Worm (Caenorhabditis elegans) whole organism, L1 larva: ENCODE measurements around the gene clec-173.

ENCODE experiments used
- Y116A8C.19 ChIP-seq: sonication (generic microtip); optimal IDR thresholded peaks from 2 replicates; lab custom pipeline; 2016; ENCODE audit warnings: missing compliant biosample characterization, missing genetic modification characterization, borderline replicate concordance
- alr-1 ChIP-seq: fragments of 200-800 bp; sonication (Bioruptor generic); optimal IDR thresholded peaks from 2 replicates; lab custom pipeline; 2018; ENCODE audit warnings: borderline replicate concordance, mild to moderate bottlenecking, missing genetic modification characterization, missing compliant biosample characterization
- ama-1 ChIP-seq: fragments of 150-350 bp; optimal IDR thresholded peaks from 2 replicates; lab custom pipeline; 2014
- ceh-8 ChIP-seq: fragments of 200-800 bp; sonication (Bioruptor generic); optimal IDR thresholded peaks from 2 replicates; lab custom pipeline; 2018; ENCODE audit warnings: mild to moderate bottlenecking, missing genetic modification characterization, moderate library complexity, missing compliant biosample characterization
- ceh-88 ChIP-seq: fragments of 200-800 bp; sonication (Bioruptor generic); IDR thresholded peaks from 2 replicates; pipeline ENCODE4 v1.3.6; 2022; ENCODE audit warnings: missing genetic modification characterization, missing compliant biosample characterization
- dpl-1 ChIP-seq, 3 experiments: fragments of 150-350 bp in 2 of 3; sonication (generic microtip) in 1 of 3; optimal IDR thresholded peaks; 2 replicates each; lab custom pipeline; 2014 to 2017; ENCODE audit warnings: missing biosample characterization in 3 of 3, missing genetic modification characterization in 3 of 3, missing genetic modification reagents in 3 of 3
- irx-1 ChIP-seq: sonication (generic microtip); optimal IDR thresholded peaks from 2 replicates; lab custom pipeline; 2016; ENCODE audit warnings: missing genetic modification characterization, missing compliant biosample characterization
- mep-1 ChIP-seq: fragments of 150-350 bp; optimal IDR thresholded peaks from 2 replicates; lab custom pipeline; 2014; ENCODE audit warnings: missing biosample characterization, missing genetic modification characterization
- nhr-28 ChIP-seq: fragments of 150-350 bp; optimal IDR thresholded peaks from 2 replicates; lab custom pipeline; 2014; ENCODE audit warnings: missing biosample characterization, missing genetic modification characterization
- nhr-77 ChIP-seq: fragments of 150-350 bp; optimal IDR thresholded peaks from 2 replicates; lab custom pipeline; 2014; ENCODE audit warnings: missing biosample characterization, missing genetic modification characterization
- rnt-1 ChIP-seq: sonication (generic microtip); optimal IDR thresholded peaks from 2 replicates; lab custom pipeline; 2016; ENCODE audit warnings: mild to moderate bottlenecking, missing genetic modification characterization, moderate library complexity, missing compliant biosample characterization
- unc-62 ChIP-seq: fragments of 150-350 bp; optimal IDR thresholded peaks from 2 replicates; lab custom pipeline; 2014; ENCODE audit warnings: missing biosample characterization, missing genetic modification reagents, missing genetic modification characterization
- unc-86 ChIP-seq: sonication (generic microtip); optimal IDR thresholded peaks from 2 replicates; lab custom pipeline; 2016; ENCODE audit warnings: missing genetic modification characterization, missing compliant biosample characterization
- zag-1 ChIP-seq: fragments of 150-350 bp; optimal IDR thresholded peaks from 2 replicates; lab custom pipeline; 2014; ENCODE audit warnings: missing biosample characterization, missing genetic modification characterization

DNA sequence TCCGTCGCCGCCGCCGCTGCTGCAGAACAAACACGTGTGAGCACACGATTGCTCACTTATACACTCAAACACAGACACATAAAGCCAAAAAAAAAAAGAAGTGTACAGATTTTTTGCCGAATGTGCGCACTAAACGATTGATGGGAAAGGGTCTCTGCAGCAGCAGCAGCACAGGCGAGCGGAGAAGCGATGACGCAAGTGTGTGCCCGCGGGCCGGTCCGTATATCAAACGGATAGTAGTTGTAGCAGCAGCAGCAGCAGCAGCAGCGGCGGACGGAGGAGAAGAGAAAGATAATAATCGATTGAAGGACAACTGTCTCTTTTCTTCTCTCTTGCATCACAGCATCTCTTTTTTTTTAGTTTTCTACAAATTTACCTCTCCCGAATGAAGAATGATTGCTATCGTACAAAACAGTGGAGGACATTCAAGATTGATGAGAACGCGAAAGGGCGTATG lies 34.0 kb downstream of the clec-173 start:
- no peak for TF ChIP-seq ceh-88
- peak; percentile 54 for TF ChIP-seq nhr-77 (tag; lab: Kevin White, UChicago)
- TF ChIP-seq alr-1 (tag; lab: Kevin White, UChicago), result no peak
- TF ChIP-seq ceh-8 (GFP tag; lab: Kevin White, UChicago), result no peak
- no peak for TF ChIP-seq irx-1 (tag; lab: Kevin White, UChicago)
- no peak for TF ChIP-seq unc-86
- no peak for TF ChIP-seq ama-1
- no peak for TF ChIP-seq zag-1 (tag; lab: Kevin White, UChicago)
- peak; percentile 71 for TF ChIP-seq rnt-1 (tag; lab: Kevin White, UChicago)
- peak; percentile 38 for TF ChIP-seq mep-1
- TF ChIP-seq nhr-28, result no peak
- no peak for TF ChIP-seq dpl-1 (GFP tag; optimal IDR thresholded peaks at IDR 0.05; lab: Kevin White, UChicago)
- no peak for TF ChIP-seq Y116A8C.19
- TF ChIP-seq unc-62 (GFP tag; lab: Kevin White, UChicago), result no peak
